Fruit fly (Drosophila melanogaster): ENCODE results near the gene CG42259.

DNA sequence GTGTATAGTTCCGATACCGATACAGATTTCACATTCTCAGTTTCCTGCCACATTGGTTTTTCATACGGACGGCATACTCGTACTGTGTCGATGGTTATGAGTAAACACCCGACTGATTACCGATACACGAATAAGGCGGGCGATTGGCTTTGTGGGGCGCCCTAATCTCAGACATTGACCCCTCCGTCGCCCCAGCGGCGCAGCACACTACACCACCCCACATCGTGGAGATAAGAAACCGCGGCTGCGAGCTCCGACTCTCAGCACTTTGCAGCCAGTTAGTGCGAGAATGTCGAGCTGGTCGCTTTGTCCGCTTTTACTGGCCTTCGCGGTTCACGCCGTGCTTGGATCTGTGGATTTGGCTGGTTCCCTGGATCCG lies 5.2 kb downstream of the CG42259 start, which contains the start of gene CG14629:
- TF ChIP-seq psq (optimal IDR thresholded peaks at IDR 0.05) = no peak
- TF ChIP-seq CG8478 (optimal IDR thresholded peaks at IDR 0.05) = no peak
- no peak for TF ChIP-seq usp (GFP tag; optimal IDR thresholded peaks at IDR 0.05)
- TF ChIP-seq EcR (GFP tag; optimal IDR thresholded peaks at IDR 0.05) = no peak
- no peak for TF ChIP-seq pan (optimal IDR thresholded peaks at IDR 0.05)

Data from whole organism.